Worm (Caenorhabditis elegans): ENCODE measurements around the gene srj-55.

ce11 chrV:2896198-2896660, 38.5 kb upstream of the srj-55 start, which contains the start of gene pals-32:
- no peak for TF ChIP-seq unc-39 (tag; optimal IDR thresholded peaks at IDR 0.05)
- no peak for TF ChIP-seq nhr-76 (tag; optimal IDR thresholded peaks at IDR 0.05)
- TF ChIP-seq lin-13 (tag; optimal IDR thresholded peaks at IDR 0.05): no peak
- TF ChIP-seq nhr-237 (tag; optimal IDR thresholded peaks at IDR 0.05): no peak
- TF ChIP-seq elt-1 (tag; optimal IDR thresholded peaks at IDR 0.05; ENCODE audit: borderline replicate concordance, insufficient read depth): no peak
- TF ChIP-seq unc-62 (GFP tag; optimal IDR thresholded peaks at IDR 0.05): no peak
- TF ChIP-seq pha-4 (tag; optimal IDR thresholded peaks at IDR 0.05): no peak
- TF ChIP-seq M03D4.4 (tag; optimal IDR thresholded peaks at IDR 0.05): no peak
- TF ChIP-seq snpc-4 (tag; optimal IDR thresholded peaks at IDR 0.05): no peak
